Fruit fly (Drosophila melanogaster) whole organism: Measurements from ENCODE around the gene Gbeta5.

ENCODE experiments used
- Dll ChIP-seq: fragments of >200 bp; optimal IDR thresholded peaks from 2 replicates; lab custom pipeline; 2017
- EcR ChIP-seq, 2 experiments: fragments of >200 bp; optimal IDR thresholded peaks; 2 replicates each; lab custom pipeline; 2017; ENCODE audit warnings: missing biosample characterization in 2 of 2, missing genetic modification characterization in 2 of 2, missing genetic modification reagents in 2 of 2
- usp ChIP-seq: fragments of >200 bp; optimal IDR thresholded peaks from 2 replicates; lab custom pipeline; 2017; ENCODE audit warnings: missing biosample characterization, missing genetic modification characterization, mixed read lengths

DNA sequence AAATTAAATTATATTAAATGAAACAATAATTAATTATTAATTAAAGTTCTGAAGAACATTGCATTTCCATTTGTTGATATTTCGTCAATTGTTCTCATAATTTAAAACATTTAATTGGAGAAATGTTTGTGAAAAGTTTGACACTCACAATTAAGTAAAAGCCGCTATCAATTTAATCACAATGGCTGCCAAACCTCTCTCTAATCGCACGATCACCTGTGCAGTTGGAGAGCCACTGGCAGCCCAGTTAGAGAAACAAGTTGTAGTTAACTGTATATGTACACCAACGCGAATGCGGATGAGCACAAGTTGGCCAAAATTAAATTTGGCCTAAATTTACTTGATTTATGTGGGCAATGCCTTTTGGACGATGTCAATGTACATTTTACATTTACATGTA is 40.1 kb upstream of the Gbeta5 start:
- TF ChIP-seq usp (GFP tag; lab: Kevin White, UChicago) (no peak), Dll (lab: Kevin White, UChicago) (no peak), EcR (GFP tag; optimal IDR thresholded peaks at IDR 0.05; lab: Kevin White, UChicago) (no peak)
